Fruit fly (Drosophila melanogaster): ENCODE measurements around the gene sty.

Gene sty

dm6 chr3L:3400555-3401198 lies 24.1 kb downstream of the sty start (continued):
- TF ChIP-seq CkIIα-i1 (GFP tag; IDR thresholded peaks at IDR 0.05) (no peak), CG11504 (tag; optimal IDR thresholded peaks at IDR 0.05) (peak; percentile 81), nmo (GFP tag; optimal IDR thresholded peaks at IDR 0.05) (no peak), sd (tag; optimal IDR thresholded peaks at IDR 0.05) (peak; percentile 12), ato (GFP tag; IDR thresholded peaks at IDR 0.05; ENCODE audit: partially characterized antibody) (no peak), CG15073 (GFP tag; optimal IDR thresholded peaks at IDR 0.05) (no peak), vfl (GFP tag; optimal IDR thresholded peaks at IDR 0.05) (no peak), nau (GFP tag; optimal IDR thresholded peaks at IDR 0.05) (peak; percentile 80), CG14667 (GFP tag; IDR thresholded peaks at IDR 0.05) (no peak), luna (GFP tag; optimal IDR thresholded peaks at IDR 0.05) (no peak), mam (GFP tag; optimal IDR thresholded peaks at IDR 0.05) (no peak), CG31388 (GFP tag; optimal IDR thresholded peaks at IDR 0.05) (no peak), tll (GFP tag; optimal IDR thresholded peaks at IDR 0.05) (no peak), zen (tag; optimal IDR thresholded peaks at IDR 0.05) (no peak), Rfx (GFP tag; IDR thresholded peaks at IDR 0.05) (0 out of 2 replicates have a peak, but pooled peaks have one; percentile 35), Dref (GFP tag; IDR thresholded peaks at IDR 0.05) (no peak), chinmo (GFP tag; IDR thresholded peaks at IDR 0.05; ENCODE audit: partially characterized antibody) (0 out of 4 replicates have a peak, but pooled peaks have one; percentile 64), CG17829 (tag; optimal IDR thresholded peaks at IDR 0.05) (peak; percentile 16), zen2 (GFP tag; IDR thresholded peaks at IDR 0.05; ENCODE audit: partially characterized antibody) (0 out of 3 replicates have a peak, but pooled peaks have one; percentile 36), dysf (GFP tag; IDR thresholded peaks at IDR 0.05) (peak; percentile 19; the same call in 1 of the 3 replicates), CG43689 (GFP tag; IDR thresholded peaks at IDR 0.05) (no peak), CG6791 (GFP tag; IDR thresholded peaks at IDR 0.05; ENCODE audit: partially characterized antibody) (no peak), CHES-1-like (GFP tag; optimal IDR thresholded peaks at IDR 0.05) (no peak), CG4360 (GFP tag; IDR thresholded peaks at IDR 0.05) (0 out of 2 replicates have a peak, but pooled peaks have one; percentile 4), CG13894 (tag; optimal IDR thresholded peaks at IDR 0.05) (peak; percentile 0), Side (GFP tag; optimal IDR thresholded peaks at IDR 0.05) (no peak), Dbx (GFP tag; IDR thresholded peaks at IDR 0.05) (0 out of 3 replicates have a peak, but pooled peaks have one; percentile 41), inv (GFP tag; IDR thresholded peaks at IDR 0.05; ENCODE audit: partially characterized antibody) (no peak), Atf6 (GFP tag; IDR thresholded peaks at IDR 0.05) (0 out of 2 replicates have a peak, but pooled peaks have one; percentile 13), NC2α (GFP tag; optimal IDR thresholded peaks at IDR 0.05) (no peak), crol (GFP tag; IDR thresholded peaks at IDR 0.05) (peak; percentile 35; the same call in 1 of the 2 replicates), Max (GFP tag; optimal IDR thresholded peaks at IDR 0.05) (no peak), YL-1 (GFP tag; optimal IDR thresholded peaks at IDR 0.05) (no peak), CG10543 (GFP tag; optimal IDR thresholded peaks at IDR 0.05) (peak; percentile 50), otp (GFP tag; IDR thresholded peaks at IDR 0.05) (no peak), Mrtf (GFP tag; IDR thresholded peaks at IDR 0.05) (no peak), aop (GFP tag; IDR thresholded peaks at IDR 0.05) (0 out of 2 replicates have a peak, but pooled peaks have one; percentile 30), cg (GFP tag; optimal IDR thresholded peaks at IDR 0.05) (peak; percentile 77), danr (GFP tag; IDR thresholded peaks at IDR 0.05) (no peak), NFAT (GFP tag; IDR thresholded peaks at IDR 0.05) (0 out of 2 replicates have a peak, but pooled peaks have one; percentile 33), ara (GFP tag; IDR thresholded peaks at IDR 0.05) (no peak), CG14014 (GFP tag; IDR thresholded peaks at IDR 0.05) (no peak), CG5953 (GFP tag; IDR thresholded peaks at IDR 0.05) (no peak), chm (GFP tag; IDR thresholded peaks at IDR 0.05) (peak; percentile 28; the same call in 1 of the 2 replicates), CG11247 (GFP tag; IDR thresholded peaks at IDR 0.05) (0 out of 2 replicates have a peak, but pooled peaks have one; percentile 22), CG17568 (GFP tag; optimal IDR thresholded peaks at IDR 0.05) (no peak), bbx (GFP tag; IDR thresholded peaks at IDR 0.05; ENCODE audit: partially characterized antibody) (0 out of 2 replicates have a peak, but pooled peaks have one; percentile 20), Fer2 (tag; optimal IDR thresholded peaks at IDR 0.05) (no peak), Meics (GFP tag; optimal IDR thresholded peaks at IDR 0.05) (peak; percentile 8)
